Worm (Caenorhabditis elegans) whole organism, midembryonic: ENCODE results near the gene B0393.9.

Experiments used
- T22C8.4 ChIP-seq: fragments of 200-800 bp; sonication (Bioruptor generic); IDR thresholded peaks from 2 replicates; pipeline ENCODE4 v1.3.6; 2022; ENCODE audit warnings: missing genetic modification characterization, missing compliant biosample characterization
- cog-1 ChIP-seq: sonication (generic microtip); optimal IDR thresholded peaks from 2 replicates; lab custom pipeline; 2016; ENCODE audit warnings: missing genetic modification characterization, missing compliant biosample characterization
- flt-1 ChIP-seq: fragments of 200-800 bp; sonication (Bioruptor generic); IDR thresholded peaks from 2 replicates; pipeline ENCODE4 v1.3.6; 2022; ENCODE audit warnings: missing genetic modification characterization, missing compliant biosample characterization
- med-1 ChIP-seq: sonication (generic microtip); optimal IDR thresholded peaks from 2 replicates; lab custom pipeline; 2017; ENCODE audit warnings: missing genetic modification characterization, mild to moderate bottlenecking, missing compliant biosample characterization, antibody characterized with exemption, missing genetic modification reagents; ENCODE audit not compliant: insufficient read depth
- tab-1 ChIP-seq: fragments of 200-800 bp; sonication (Bioruptor generic); IDR thresholded peaks from 2 replicates; pipeline ENCODE4 v1.3.6; 2022; ENCODE audit warnings: missing genetic modification characterization, missing compliant biosample characterization
- ztf-29 ChIP-seq: fragments of 200-800 bp; sonication (Bioruptor generic); IDR thresholded peaks from 2 replicates; pipeline ENCODE4 v1.3.6; 2022; ENCODE audit warnings: missing genetic modification reagents, missing genetic modification characterization, missing compliant biosample characterization

DNA sequence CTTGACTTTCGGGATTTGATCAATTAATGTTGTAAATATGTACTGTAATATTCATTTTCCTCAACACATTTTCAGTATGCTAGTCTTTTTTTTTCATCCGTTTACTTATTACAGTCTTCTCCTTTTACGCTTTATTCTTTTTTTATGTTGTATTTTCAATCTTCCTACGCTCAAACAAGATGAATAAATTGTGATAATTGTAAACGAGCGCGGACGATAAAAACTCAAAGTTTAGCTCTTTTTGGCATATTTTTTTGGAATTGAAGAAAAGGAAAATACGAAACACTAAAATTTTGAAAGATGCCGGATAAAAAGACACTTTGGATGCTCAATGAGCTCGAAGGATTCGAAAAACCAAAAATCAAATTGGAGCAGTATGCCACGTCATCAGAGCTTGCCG is 22.8 kb upstream of the B0393.9 start, which contains the start of gene metl-5:
- no peak for TF ChIP-seq T22C8.4 (GFP tag; lab: Robert Waterston, UW)
- no peak for TF ChIP-seq flt-1 (GFP tag; lab: Robert Waterston, UW)
- no peak for TF ChIP-seq tab-1
- no peak for TF ChIP-seq med-1 (GFP tag; lab: Kevin White, UChicago)
- TF ChIP-seq cog-1 (tag; lab: Kevin White, UChicago) = no peak
- no peak for TF ChIP-seq ztf-29 (GFP tag; lab: Robert Waterston, UW)
